Worm (Caenorhabditis elegans) whole organism, dauer: ENCODE results near the gene F18C5.9.

Source experiments
- unc-62 ChIP-seq: sonication (generic microtip); optimal IDR thresholded peaks from 2 replicates; lab custom pipeline; 2017; ENCODE audit warnings: missing biosample characterization, missing genetic modification reagents, missing genetic modification characterization

F18C5.9 gene

ce11 chrII:6592251-6592650, 25.3 kb downstream of the F18C5.9 start, which contains the start of gene C56C10.9:
Gene C56C10.9, minus strand, starts transcription at chrII:6592351.
- no peak for TF ChIP-seq unc-62 (GFP tag; lab: Kevin White, UChicago)

ce11 chrII:6594151-6594550, 27.2 kb downstream of the F18C5.9 start, which contains the start of gene aipr-1:
Gene aipr-1, minus strand, starts transcription at chrII:6594251.
- no peak for TF ChIP-seq unc-62 (GFP tag; lab: Kevin White, UChicago)

- TF ChIP-seq unc-62 (GFP tag; lab: Kevin White, UChicago): no peak
Observed at ce11 chrII:6597507-6597906, 30.6 kb downstream of the F18C5.9 start.

- TF ChIP-seq unc-62 (GFP tag; lab: Kevin White, UChicago): no peak
Observed at ce11 chrII:6598050-6598449, 31.1 kb downstream of the F18C5.9 start, which contains the start of gene dnj-8. Gene dnj-8, minus strand, starts transcription at chrII:6598080.

- TF ChIP-seq unc-62 (GFP tag; lab: Kevin White, UChicago): no peak
Observed at ce11 chrII:6600973-6601372, 34.0 kb downstream of the F18C5.9 start, which contains the start of gene vps-33.2. Gene vps-33.2, plus strand, starts transcription at chrII:6601216.

ce11 chrII:6608626-6609025, 41.7 kb downstream of the F18C5.9 start:
- no peak for TF ChIP-seq unc-62 (GFP tag; lab: Kevin White, UChicago)

- TF ChIP-seq unc-62 (GFP tag; lab: Kevin White, UChicago): no peak
Observed at ce11 chrII:6609315-6609842, 42.4 kb downstream of the F18C5.9 start, which contains the start of gene epg-5. Gene epg-5, minus strand, starts transcription at chrII:6609365.

- TF ChIP-seq unc-62 (GFP tag; lab: Kevin White, UChicago): no peak
Observed at ce11 chrII:6610262-6610661, 43.3 kb downstream of the F18C5.9 start.

ce11 chrII:6612544-6612943, 45.6 kb downstream of the F18C5.9 start:
- TF ChIP-seq unc-62 (GFP tag; lab: Kevin White, UChicago): no peak

ce11 chrII:6614500-6614899, 47.6 kb downstream of the F18C5.9 start:
- TF ChIP-seq unc-62 (GFP tag; lab: Kevin White, UChicago): no peak

ce11 chrII:6615232-6616029, 48.5 kb downstream of the F18C5.9 start:
- no peak for TF ChIP-seq unc-62 (GFP tag; lab: Kevin White, UChicago)

- TF ChIP-seq unc-62 (GFP tag; lab: Kevin White, UChicago): no peak
Observed at ce11 chrII:6616135-6616534, 49.2 kb downstream of the F18C5.9 start.

- TF ChIP-seq unc-62 (GFP tag; lab: Kevin White, UChicago): no peak
Observed at ce11 chrII:6616770-6617169, 49.8 kb downstream of the F18C5.9 start, which contains the start of gene klf-3. Gene klf-3, plus strand, starts transcription at chrII:6616878.
